Fruit fly (Drosophila melanogaster) whole organism, embryonic: Measurements from ENCODE around the gene CG6709.

Source experiments
- Atf3 ChIP-seq: fragments of 200-800 bp; sonication (Bioruptor generic); optimal IDR thresholded peaks from 3 replicates; lab custom pipeline; 2016; ENCODE audit warnings: missing biosample characterization, missing genetic modification characterization
- Atf6 ChIP-seq: fragments of 200-800 bp; sonication (Bioruptor generic); IDR thresholded peaks from 2 replicates; pipeline ENCODE4 v1.3.6; 2022; ENCODE audit warnings: missing biosample characterization, missing genetic modification characterization
- B-H2 ChIP-seq: fragments of 200-800 bp; sonication (Bioruptor generic); optimal IDR thresholded peaks from 2 replicates; lab custom pipeline; 2018; ENCODE audit warnings: missing biosample characterization, mild to moderate bottlenecking, missing genetic modification characterization
- Blimp-1 ChIP-seq: fragments of 200-800 bp; sonication (Bioruptor generic); optimal IDR thresholded peaks from 3 replicates; lab custom pipeline; 2018; ENCODE audit warnings: missing biosample characterization, missing genetic modification characterization, mild to moderate bottlenecking, moderate library complexity, missing genetic modification reagents
- CG11456 ChIP-seq: fragments of 200-800 bp; sonication (Bioruptor generic); IDR thresholded peaks from 3 replicates; pipeline ENCODE4 v1.3.6; 2022; ENCODE audit warnings: missing biosample characterization, missing genetic modification characterization
- CG12299 ChIP-seq: fragments of 200-800 bp; sonication (Bioruptor generic); optimal IDR thresholded peaks from 2 replicates; lab custom pipeline; 2018; ENCODE audit warnings: missing biosample characterization, mild to moderate bottlenecking, missing genetic modification characterization
- CG12659 ChIP-seq: fragments of 200-800 bp; sonication (Bioruptor generic); optimal IDR thresholded peaks from 3 replicates; lab custom pipeline; 2017; ENCODE audit warnings: mild to moderate bottlenecking, missing biosample characterization, missing genetic modification reagents, missing genetic modification characterization
- CG14710 ChIP-seq: fragments of 200-800 bp; sonication (Bioruptor generic); optimal IDR thresholded peaks from 3 replicates; lab custom pipeline; 2019; ENCODE audit warnings: missing biosample characterization, mild to moderate bottlenecking, missing genetic modification characterization, moderate library complexity
- CG14965 ChIP-seq: fragments of 200-800 bp; sonication (Bioruptor generic); optimal IDR thresholded peaks from 2 replicates; lab custom pipeline; 2016; ENCODE audit warnings: missing biosample characterization, missing genetic modification characterization, borderline replicate concordance
- CG1647 ChIP-seq: fragments of 200-800 bp; sonication (Bioruptor generic); optimal IDR thresholded peaks from 3 replicates; lab custom pipeline; 2016; ENCODE audit warnings: missing biosample characterization, missing genetic modification characterization
- CG17829 ChIP-seq: fragments of 200-800 bp; optimal IDR thresholded peaks from 2 replicates; lab custom pipeline; 2019; ENCODE audit warnings: missing biosample characterization, mild to moderate bottlenecking, missing genetic modification characterization, moderate library complexity
- CG3847 ChIP-seq: fragments of 200-800 bp; sonication (Bioruptor generic); IDR thresholded peaks from 2 replicates; pipeline ENCODE4 v1.3.6; 2022; ENCODE audit warnings: missing biosample characterization, missing genetic modification characterization
- CG4424 ChIP-seq: fragments of 200-800 bp; sonication (Bioruptor generic); optimal IDR thresholded peaks from 3 replicates; lab custom pipeline; 2016; ENCODE audit warnings: missing biosample characterization, missing genetic modification characterization
- CG6791 ChIP-seq: fragments of 200-800 bp; sonication (Bioruptor generic); IDR thresholded peaks from 3 replicates; pipeline ENCODE4 v1.3.6; 2022; ENCODE audit warnings: missing biosample characterization, missing genetic modification characterization; ENCODE audit not compliant: partially characterized antibody
- CG7556 ChIP-seq: fragments of 200-800 bp; sonication (Bioruptor generic); optimal IDR thresholded peaks from 2 replicates; lab custom pipeline; 2017; ENCODE audit warnings: missing biosample characterization, mild to moderate bottlenecking, missing genetic modification characterization
- CG8924 ChIP-seq: fragments of 200-800 bp; optimal IDR thresholded peaks from 3 replicates; lab custom pipeline; 2019; ENCODE audit warnings: missing biosample characterization, mild to moderate bottlenecking, missing genetic modification characterization, moderate library complexity
- Camta ChIP-seq: fragments of 200-800 bp; sonication (Bioruptor generic); optimal IDR thresholded peaks from 2 replicates; lab custom pipeline; 2016; ENCODE audit warnings: missing biosample characterization, missing genetic modification characterization
- Deaf1 ChIP-seq: fragments of 200-800 bp; optimal IDR thresholded peaks from 3 replicates; lab custom pipeline; 2019; ENCODE audit warnings: missing biosample characterization, mild to moderate bottlenecking, missing genetic modification characterization, moderate library complexity
- Dfd ChIP-seq, 2 experiments: fragments of >200 bp; optimal IDR thresholded peaks; 2 replicates each; lab custom pipeline; 2017; ENCODE audit warnings: missing biosample characterization in 2 of 2, missing genetic modification characterization in 2 of 2
- Fer3 ChIP-seq: fragments of 200-800 bp; sonication (Bioruptor generic); optimal IDR thresholded peaks from 2 replicates; lab custom pipeline; 2018; ENCODE audit warnings: missing biosample characterization, mild to moderate bottlenecking, missing genetic modification characterization, moderate library complexity
- Jarid2 ChIP-seq: fragments of 200-800 bp; sonication (Bioruptor generic); optimal IDR thresholded peaks from 3 replicates; lab custom pipeline; 2017; ENCODE audit warnings: mild to moderate bottlenecking, missing biosample characterization, missing genetic modification reagents, missing genetic modification characterization
- Lhr ChIP-seq: fragments of 200-800 bp; sonication (Bioruptor generic); optimal IDR thresholded peaks from 3 replicates; lab custom pipeline; 2017; ENCODE audit warnings: mild to moderate bottlenecking, missing biosample characterization, missing genetic modification reagents, missing genetic modification characterization
- Med ChIP-seq: fragments of 200-800 bp; sonication (Bioruptor generic); peaks from one replicate; lab custom pipeline; 2016; ENCODE audit warnings: missing biosample characterization, missing genetic modification characterization, mild to moderate bottlenecking, inconsistent platforms, moderate library complexity
- Sry-β ChIP-seq: fragments of 200-800 bp; sonication (Bioruptor generic); optimal IDR thresholded peaks from 2 replicates; lab custom pipeline; 2018; ENCODE audit warnings: missing biosample characterization, mild to moderate bottlenecking, missing genetic modification characterization, moderate library complexity
- Ssrp ChIP-seq: fragments of 200-800 bp; sonication (Bioruptor generic); optimal IDR thresholded peaks from 2 replicates; lab custom pipeline; 2018; ENCODE audit warnings: missing biosample characterization, mild to moderate bottlenecking, missing genetic modification characterization, moderate library complexity
- Vsx1 ChIP-seq: fragments of 200-800 bp; sonication (Bioruptor generic); optimal IDR thresholded peaks from 2 replicates; lab custom pipeline; 2017; ENCODE audit warnings: missing biosample characterization, mild to moderate bottlenecking, missing genetic modification characterization, missing genetic modification reagents
- Xbp1 ChIP-seq: fragments of 200-800 bp; sonication (Bioruptor generic); optimal IDR thresholded peaks from 3 replicates; lab custom pipeline; 2016; ENCODE audit warnings: missing biosample characterization, mild to moderate bottlenecking, missing genetic modification characterization
- az2 ChIP-seq: fragments of 200-800 bp; sonication (Bioruptor generic); optimal IDR thresholded peaks from 3 replicates; lab custom pipeline; 2016; ENCODE audit warnings: missing biosample characterization, missing genetic modification characterization
- bigmax ChIP-seq: fragments of 200-800 bp; sonication (Bioruptor generic); optimal IDR thresholded peaks from 2 replicates; lab custom pipeline; 2018; ENCODE audit warnings: missing biosample characterization, mild to moderate bottlenecking, missing genetic modification characterization
- ci ChIP-seq: fragments of 200-800 bp; sonication (Bioruptor generic); IDR thresholded peaks from 3 replicates; pipeline ENCODE4 v1.3.6; 2022; ENCODE audit warnings: missing biosample characterization, missing genetic modification characterization
- corto ChIP-seq: fragments of 200-800 bp; sonication (Bioruptor generic); optimal IDR thresholded peaks from 2 replicates; lab custom pipeline; 2016; ENCODE audit warnings: missing biosample characterization, mild to moderate bottlenecking, missing genetic modification characterization, moderate library complexity
- crp ChIP-seq, 2 experiments: fragments of 200-800 bp; sonication (Bioruptor generic); optimal IDR thresholded peaks; 2 replicates in 1 of 2; 3 replicates in 1 of 2; lab custom pipeline; 2017; ENCODE audit warnings: missing biosample characterization in 2 of 2, missing genetic modification characterization in 2 of 2, mild to moderate bottlenecking in 1 of 2, moderate library complexity in 1 of 2
- cwo ChIP-seq: fragments of 200-800 bp; sonication (Bioruptor generic); optimal IDR thresholded peaks from 3 replicates; lab custom pipeline; 2017; ENCODE audit warnings: missing biosample characterization, missing genetic modification characterization, mild to moderate bottlenecking, moderate library complexity, missing genetic modification reagents
- dmrt11E ChIP-seq: fragments of 200-800 bp; sonication (Bioruptor generic); optimal IDR thresholded peaks from 3 replicates; lab custom pipeline; 2018; ENCODE audit warnings: missing biosample characterization, mild to moderate bottlenecking, missing genetic modification characterization, moderate library complexity
- eve ChIP-seq, 2 experiments: fragments of >200 bp; optimal IDR thresholded peaks; 2 replicates each; lab custom pipeline; 2017; ENCODE audit warnings: missing biosample characterization in 2 of 2, missing genetic modification characterization in 2 of 2
- ewg ChIP-seq: fragments of 200-800 bp; sonication (Bioruptor generic); optimal IDR thresholded peaks from 3 replicates; lab custom pipeline; 2017; ENCODE audit warnings: mild to moderate bottlenecking, missing biosample characterization, missing genetic modification reagents, missing genetic modification characterization
- gcm ChIP-seq: fragments of 200-800 bp; sonication (Bioruptor generic); optimal IDR thresholded peaks from 2 replicates; lab custom pipeline; 2019; ENCODE audit warnings: missing biosample characterization, mild to moderate bottlenecking, missing genetic modification characterization, moderate library complexity
- ken ChIP-seq: fragments of 200-800 bp; sonication (Bioruptor generic); IDR thresholded peaks from 3 replicates; pipeline ENCODE4 v1.3.6; 2022; ENCODE audit warnings: missing biosample characterization, missing genetic modification characterization
- lbe ChIP-seq: fragments of 200-800 bp; sonication (Bioruptor generic); optimal IDR thresholded peaks from 2 replicates; lab custom pipeline; 2016; ENCODE audit warnings: missing biosample characterization, mild to moderate bottlenecking, missing genetic modification characterization
- nerfin-2 ChIP-seq: fragments of 200-800 bp; sonication (Bioruptor generic); IDR thresholded peaks from 2 replicates; pipeline ENCODE4 v1.3.6; 2022; ENCODE audit warnings: missing biosample characterization, missing genetic modification characterization; ENCODE audit not compliant: partially characterized antibody
- org-1 ChIP-seq: fragments of 200-800 bp; sonication (Bioruptor generic); optimal IDR thresholded peaks from 2 replicates; lab custom pipeline; 2017; ENCODE audit warnings: missing biosample characterization, missing genetic modification characterization
- ranshi ChIP-seq: fragments of 200-800 bp; sonication (Bioruptor generic); IDR thresholded peaks from 2 replicates; pipeline ENCODE4 v1.3.6; 2022; ENCODE audit warnings: missing biosample characterization, missing genetic modification characterization
- run ChIP-seq: fragments of 200-800 bp; sonication (Bioruptor generic); optimal IDR thresholded peaks from 3 replicates; lab custom pipeline; 2018; ENCODE audit warnings: missing biosample characterization, mild to moderate bottlenecking, missing genetic modification characterization
- sens-2 ChIP-seq: fragments of 200-800 bp; sonication (Bioruptor generic); IDR thresholded peaks from 2 replicates; pipeline ENCODE4 v1.3.6; 2022; ENCODE audit warnings: missing biosample characterization, missing genetic modification characterization
- seq ChIP-seq: fragments of 200-800 bp; sonication (Bioruptor generic); IDR thresholded peaks from 2 replicates; pipeline ENCODE4 v1.3.6; 2022; ENCODE audit warnings: missing biosample characterization, missing genetic modification characterization
- sima ChIP-seq: fragments of 200-800 bp; sonication (Bioruptor generic); optimal IDR thresholded peaks from 2 replicates; lab custom pipeline; 2016; ENCODE audit warnings: missing biosample characterization, missing genetic modification characterization
- ssp ChIP-seq: fragments of 200-800 bp; sonication (Bioruptor generic); IDR thresholded peaks from 2 replicates; pipeline ENCODE4 v1.3.6; 2022; ENCODE audit warnings: missing biosample characterization, missing genetic modification characterization
- ttk ChIP-seq: fragments of 200-800 bp; sonication (Bioruptor generic); IDR thresholded peaks from 2 replicates; pipeline ENCODE4 v2.1.2; 2022; ENCODE audit warnings: missing biosample characterization, missing genetic modification characterization
- vfl ChIP-seq: fragments of 200-800 bp; sonication (Bioruptor generic); optimal IDR thresholded peaks from 2 replicates; lab custom pipeline; 2016; ENCODE audit warnings: missing biosample characterization, missing genetic modification characterization

Gene CG6709

DNA sequence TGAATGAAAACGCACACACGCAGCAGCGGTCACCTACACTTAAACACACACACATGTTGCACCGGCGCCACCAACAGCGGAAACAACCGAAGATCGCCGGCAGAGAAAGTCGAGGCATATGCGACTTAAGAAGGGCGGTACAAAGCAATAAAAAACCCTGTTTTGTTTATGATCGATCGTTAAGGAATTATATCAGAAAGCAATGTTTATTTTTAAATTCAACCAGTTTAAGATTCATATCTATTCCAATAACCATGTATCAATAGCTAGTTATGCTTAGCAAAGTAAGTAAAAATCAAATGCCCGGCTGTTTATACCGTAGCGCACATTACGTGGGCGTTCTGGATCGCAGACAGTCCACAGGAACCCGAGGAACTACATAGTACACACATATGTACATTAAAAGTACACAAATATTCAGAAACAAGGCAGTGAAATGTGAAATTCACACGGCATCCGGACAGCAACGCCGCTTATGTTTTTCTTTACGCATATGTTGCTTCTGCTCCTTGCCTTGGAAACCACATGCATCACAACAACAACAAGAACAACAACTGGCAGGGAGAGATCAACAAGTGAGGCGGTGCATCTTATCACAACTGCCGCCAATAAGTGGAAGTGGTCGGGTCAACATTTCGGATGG, 38.6 kb downstream of the CG6709 start (continued):
- TF ChIP-seq Lhr (GFP tag; lab: Kevin White, UChicago) (peak; percentile 93), Ssrp (tag; lab: Kevin White, UChicago) (peak; percentile 96), Sry-β (peak; percentile 52), sima (GFP tag; lab: Kevin White, UChicago) (peak; percentile 83), Blimp-1 (GFP tag; lab: Kevin White, UChicago) (peak; percentile 99), sens-2 (peak; percentile 98), seq (GFP tag; lab: Robert Waterston, UW) (peak; percentile 95), CG17829 (tag; lab: Kevin White, UChicago) (peak; percentile 99), Camta (peak; percentile 96), gcm (GFP tag; lab: Kevin White, UChicago) (peak; percentile 97), run (tag; lab: Kevin White, UChicago) (peak; percentile 89), cwo (peak; percentile 90), ci (GFP tag; lab: Robert Waterston, UW) (peak; percentile 99), Vsx1 (GFP tag; lab: Kevin White, UChicago) (peak; percentile 91), corto (GFP tag; lab: Kevin White, UChicago) (peak; percentile 83), B-H2 (GFP tag; lab: Kevin White, UChicago) (peak; percentile 54), org-1 (peak; percentile 98), Fer3 (tag; lab: Kevin White, UChicago) (peak; percentile 95), dmrt11E (tag; lab: Kevin White, UChicago) (peak; percentile 99), crp (GFP tag; optimal IDR thresholded peaks at IDR 0.05; lab: Kevin White, UChicago) (peak; percentile 12 to 67), ranshi (peak; percentile 93), Atf3 (peak; percentile 97), CG12299 (tag; lab: Kevin White, UChicago) (peak; percentile 94), az2 (peak; percentile 98), CG11456 (GFP tag; lab: Robert Waterston, UW) (peak; percentile 93), nerfin-2 (no peak), ttk (GFP tag; lab: Robert Waterston, UW) (peak; percentile 97), lbe (GFP tag; lab: Kevin White, UChicago) (peak; percentile 81), CG14965 (GFP tag; lab: Kevin White, UChicago) (peak; percentile 89), eve (GFP tag; optimal IDR thresholded peaks at IDR 0.05; lab: Kevin White, UChicago) (peak; percentile 97 to 98), bigmax (GFP tag; lab: Kevin White, UChicago) (peak; percentile 59), Deaf1 (tag; lab: Kevin White, UChicago) (peak; percentile 83), Jarid2 (peak; percentile 86), CG14710 (tag; lab: Kevin White, UChicago) (peak; percentile 98), CG8924 (tag; lab: Kevin White, UChicago) (peak; percentile 98), Dfd (GFP tag; optimal IDR thresholded peaks at IDR 0.05; lab: Kevin White, UChicago) (no peak), CG7556 (GFP tag; lab: Kevin White, UChicago) (peak; percentile 94), CG3847 (GFP tag; lab: Robert Waterston, UW) (peak; percentile 93), ssp (peak; percentile 89), CG1647 (GFP tag; lab: Kevin White, UChicago) (peak; percentile 93), Atf6 (peak; percentile 92), ken (GFP tag; lab: Robert Waterston, UW) (peak; percentile 97), ewg (peak; percentile 93), CG6791 (no peak), CG12659 (peak; percentile 90), Med (peak; percentile 99), Xbp1 (peak; percentile 96), vfl (GFP tag; lab: Kevin White, UChicago) (peak; percentile 89), CG4424 (GFP tag; lab: Kevin White, UChicago) (peak; percentile 99)
